ENCODE assay signal across 1 fruit fly cellular context in the genomic region with DNA sequence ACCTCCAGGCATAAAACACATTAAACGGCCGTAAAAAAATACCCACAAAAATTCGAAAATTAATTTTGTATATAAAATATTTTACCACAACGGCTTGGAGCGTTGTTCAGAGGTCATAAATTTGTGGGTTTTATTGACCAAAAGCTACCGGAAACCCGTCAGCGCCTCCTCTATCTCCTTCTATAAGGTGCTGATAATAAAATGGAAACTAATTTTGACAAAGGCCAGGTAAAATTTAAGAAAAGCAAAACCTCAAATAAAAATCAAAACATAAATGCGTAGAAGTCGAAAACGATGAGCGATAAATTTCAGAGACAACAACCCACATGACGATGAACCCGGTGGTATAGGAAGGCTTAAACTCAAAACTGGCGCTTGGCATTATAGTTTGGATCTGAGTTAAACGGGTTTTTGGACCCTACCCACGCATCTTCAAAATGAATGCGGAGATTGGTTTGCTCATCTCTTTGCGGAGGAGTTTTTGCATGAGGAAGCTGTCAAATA.
TF ChIP-seq lines count a peak whose summit lies in the region.

No protein-coding gene starts in this region.

TF ChIP-seq in whole organism, embryonic, 481 proteins besides CTCF, POLR2A, EP300 and RAD21 (continued from another document):
- TF ChIP-seq CG13894 (tag; optimal IDR thresholded peaks at IDR 0.05; lab: Kevin White, UChicago) (peak; percentile 91), CG2889 (GFP tag; IDR thresholded peaks at IDR 0.05; lab: Robert Waterston, UW) (no peak), Atf3 (GFP tag; optimal IDR thresholded peaks at IDR 0.05; lab: Kevin White, UChicago) (no peak), grau (tag; optimal IDR thresholded peaks at IDR 0.05; lab: Kevin White, UChicago) (no peak), Lim3 (GFP tag; IDR thresholded peaks at IDR 0.05; lab: Robert Waterston, UW) (no peak), ATbp (GFP tag; optimal IDR thresholded peaks at IDR 0.05; lab: Kevin White, UChicago) (no peak), bcd (GFP tag; optimal IDR thresholded peaks at IDR 0.05; lab: Kevin White, UChicago) (no peak), sob (GFP tag; IDR thresholded peaks at IDR 0.05; lab: Robert Waterston, UW) (no peak), gt (GFP tag; IDR thresholded peaks at IDR 0.05; lab: Robert Waterston, UW) (no peak), schlank (tag; optimal IDR thresholded peaks at IDR 0.05; lab: Kevin White, UChicago) (no peak), oc (tag; optimal IDR thresholded peaks at IDR 0.05; lab: Kevin White, UChicago) (peak; percentile 61), CG17802 (tag; optimal IDR thresholded peaks at IDR 0.05; lab: Kevin White, UChicago) (no peak), CG2199 (GFP tag; IDR thresholded peaks at IDR 0.05; lab: Robert Waterston, UW) (no peak), CG17912 (GFP tag; optimal IDR thresholded peaks at IDR 0.05; lab: Kevin White, UChicago) (no peak), zf30C (GFP tag; optimal IDR thresholded peaks at IDR 0.05; lab: Kevin White, UChicago) (no peak), croc (GFP tag; conservative IDR thresholded peaks at IDR 0.05; lab: Robert Waterston, UW) (no peak), sd (tag; optimal IDR thresholded peaks at IDR 0.05; lab: Kevin White, UChicago) (peak; percentile 59), Awh (GFP tag; IDR thresholded peaks at IDR 0.05; lab: Robert Waterston, UW) (0 out of 2 replicates have a peak, but pooled peaks have one; percentile 14), Myb (GFP tag; optimal IDR thresholded peaks at IDR 0.05; lab: Kevin White, UChicago) (no peak), CG6272 (GFP tag; IDR thresholded peaks at IDR 0.05; lab: Robert Waterston, UW) (no peak), lilli (GFP tag; optimal IDR thresholded peaks at IDR 0.05; lab: Kevin White, UChicago) (no peak), Neu2 (GFP tag; optimal IDR thresholded peaks at IDR 0.05; lab: Kevin White, UChicago; ENCODE audit: borderline replicate concordance) (no peak), CG10274 (GFP tag; optimal IDR thresholded peaks at IDR 0.05; lab: Kevin White, UChicago) (no peak), CG13624 (GFP tag; optimal IDR thresholded peaks at IDR 0.05; lab: Kevin White, UChicago) (peak; percentile 2), CG4820 (GFP tag; optimal IDR thresholded peaks at IDR 0.05; lab: Kevin White, UChicago) (no peak), sr (GFP tag; IDR thresholded peaks at IDR 0.05; lab: Robert Waterston, UW) (peak; percentile 61; the same call in 1 of the 3 replicates), ERR (GFP tag; optimal IDR thresholded peaks at IDR 0.05; lab: Kevin White, UChicago) (no peak), gcm2 (GFP tag; optimal IDR thresholded peaks at IDR 0.05; lab: Kevin White, UChicago) (no peak), Mad (GFP tag; optimal IDR thresholded peaks at IDR 0.05; lab: Kevin White, UChicago) (no peak), dpn (GFP tag; optimal IDR thresholded peaks at IDR 0.05; lab: Kevin White, UChicago) (no peak), eyg (GFP tag; optimal IDR thresholded peaks at IDR 0.05; lab: Kevin White, UChicago) (no peak), zfh2 (GFP tag; optimal IDR thresholded peaks at IDR 0.05; lab: Kevin White, UChicago) (no peak), CG9727 (GFP tag; optimal IDR thresholded peaks at IDR 0.05; lab: Kevin White, UChicago) (no peak), gce (GFP tag; IDR thresholded peaks at IDR 0.05; lab: Robert Waterston, UW) (no peak), kni (GFP tag; optimal IDR thresholded peaks at IDR 0.05; lab: Kevin White, UChicago) (peak; percentile 22), GATAe (GFP tag; conservative IDR thresholded peaks at IDR 0.05; lab: Robert Waterston, UW) (no peak), CG10431 (GFP tag; optimal IDR thresholded peaks at IDR 0.05; lab: Kevin White, UChicago) (no peak), abd-A (tag; optimal IDR thresholded peaks at IDR 0.05; lab: Kevin White, UChicago) (peak; percentile 98), sens-2 (GFP tag; IDR thresholded peaks at IDR 0.05; lab: Robert Waterston, UW) (no peak), CG6654 (GFP tag; optimal IDR thresholded peaks at IDR 0.05; lab: Kevin White, UChicago) (no peak), lmd (GFP tag; IDR thresholded peaks at IDR 0.05; lab: Robert Waterston, UW) (no peak), HHEX (GFP tag; optimal IDR thresholded peaks at IDR 0.05; lab: Kevin White, UChicago) (no peak)
